Fruit fly (Drosophila melanogaster): ENCODE data around the gene CG5731.

The CG5731 gene

DNA sequence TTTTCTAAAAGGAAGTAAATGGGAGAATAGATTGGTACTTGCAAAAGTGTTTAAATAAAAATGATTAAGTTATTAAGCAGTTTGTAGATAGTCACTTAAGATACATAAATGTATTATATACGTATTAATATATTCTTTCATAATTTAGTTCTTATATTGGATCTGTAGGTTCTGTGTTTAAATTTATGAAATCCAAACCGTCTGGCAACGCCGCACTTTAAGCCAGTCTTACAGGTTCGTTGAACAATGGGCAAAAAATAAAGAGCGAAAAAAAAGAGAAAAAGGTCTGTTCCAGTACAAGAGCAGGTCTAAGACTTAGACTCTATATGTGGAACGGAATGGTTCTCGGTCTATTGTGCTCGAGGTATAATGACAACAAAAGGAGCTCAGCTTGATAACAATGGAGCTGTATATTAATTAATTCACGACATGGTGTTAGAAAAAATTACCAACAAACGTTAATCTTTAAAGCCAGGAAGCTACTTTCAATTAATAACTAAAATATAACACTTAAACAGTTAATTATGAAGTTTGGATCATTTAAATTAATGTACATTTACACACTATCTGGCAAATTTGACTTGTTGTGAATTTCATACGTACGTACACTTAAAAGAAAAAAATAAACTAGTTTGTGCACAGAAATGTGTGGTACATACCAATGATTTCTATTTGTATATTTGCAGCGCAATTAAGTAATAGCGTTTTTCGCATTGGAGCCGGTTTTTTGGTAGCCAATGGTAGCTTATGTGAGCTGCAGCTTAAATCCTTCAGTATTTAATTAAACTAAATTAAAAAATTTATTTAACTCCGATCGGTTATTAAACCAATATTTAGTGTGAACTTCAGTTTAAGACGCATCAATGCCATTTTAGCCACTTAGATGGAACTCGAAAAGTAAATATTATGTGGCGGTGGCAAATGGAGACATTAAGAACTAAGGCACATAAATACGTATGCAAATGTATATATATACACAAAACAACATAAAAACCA is at the start of gene CG5731:
CG5731 (minus strand) TSS at position 946 of the 996 bp plus-strand sequence.
- no peak for TF ChIP-seq h (optimal IDR thresholded peaks at IDR 0.05)
- no peak for TF ChIP-seq Sin3A (optimal IDR thresholded peaks at IDR 0.05)
- no peak for TF ChIP-seq ttk (optimal IDR thresholded peaks at IDR 0.05)
- no peak for TF ChIP-seq insv (optimal IDR thresholded peaks at IDR 0.05)
- TF ChIP-seq Myc (optimal IDR thresholded peaks at IDR 0.05), result no peak
- TF ChIP-seq psq (optimal IDR thresholded peaks at IDR 0.05), result no peak

- no peak for TF ChIP-seq psq (optimal IDR thresholded peaks at IDR 0.05)
- TF ChIP-seq insv (optimal IDR thresholded peaks at IDR 0.05), result no peak
- no peak for TF ChIP-seq h (optimal IDR thresholded peaks at IDR 0.05)
- TF ChIP-seq Myc (optimal IDR thresholded peaks at IDR 0.05), result no peak
- TF ChIP-seq Sin3A (optimal IDR thresholded peaks at IDR 0.05), result no peak
- no peak for TF ChIP-seq ttk (optimal IDR thresholded peaks at IDR 0.05)
These were observed 46.2 kb upstream of the CG5731 start, which contains the start of gene CG5676 for dm6 chr2L:10255725-10256158. Gene CG5676, minus strand, starts transcription at chr2L:10255891.

dm6 chr2L:10251592-10251991 is 42.0 kb upstream of the CG5731 start, which contains the start of gene Ror:
Gene Ror, plus strand, starts transcription at chr2L:10251843.
- no peak for TF ChIP-seq Sin3A (optimal IDR thresholded peaks at IDR 0.05)
- TF ChIP-seq psq (optimal IDR thresholded peaks at IDR 0.05), result no peak
- no peak for TF ChIP-seq h (optimal IDR thresholded peaks at IDR 0.05)
- no peak for TF ChIP-seq ttk (optimal IDR thresholded peaks at IDR 0.05)
- TF ChIP-seq Myc (optimal IDR thresholded peaks at IDR 0.05), result no peak
- no peak for TF ChIP-seq insv (optimal IDR thresholded peaks at IDR 0.05)

- TF ChIP-seq h (optimal IDR thresholded peaks at IDR 0.05), result no peak
- TF ChIP-seq Myc (optimal IDR thresholded peaks at IDR 0.05), result no peak
- TF ChIP-seq Sin3A (optimal IDR thresholded peaks at IDR 0.05), result no peak
- no peak for TF ChIP-seq insv (optimal IDR thresholded peaks at IDR 0.05)
- no peak for TF ChIP-seq psq (optimal IDR thresholded peaks at IDR 0.05)
- TF ChIP-seq ttk (optimal IDR thresholded peaks at IDR 0.05), result no peak
These were observed 40.9 kb upstream of the CG5731 start, which contains the start of the genes bsk and CG31717 for dm6 chr2L:10250441-10250847. Gene bsk, minus strand, starts transcription at chr2L:10250501. Gene CG31717, plus strand, starts transcription at chr2L:10250737.

dm6 chr2L:10249655-10250202 is 40.2 kb upstream of the CG5731 start:
- TF ChIP-seq psq (optimal IDR thresholded peaks at IDR 0.05) (no peak), ttk (optimal IDR thresholded peaks at IDR 0.05) (no peak), h (optimal IDR thresholded peaks at IDR 0.05) (no peak), Sin3A (optimal IDR thresholded peaks at IDR 0.05) (no peak), Myc (optimal IDR thresholded peaks at IDR 0.05) (no peak), insv (optimal IDR thresholded peaks at IDR 0.05) (no peak)

- TF ChIP-seq h (optimal IDR thresholded peaks at IDR 0.05), result no peak
- TF ChIP-seq Myc (optimal IDR thresholded peaks at IDR 0.05), result no peak
- no peak for TF ChIP-seq insv (optimal IDR thresholded peaks at IDR 0.05)
These were observed 37.2 kb upstream of the CG5731 start, which contains the start of gene chico for dm6 chr2L:10246785-10247190. Gene chico, minus strand, starts transcription at chr2L:10247078.

dm6 chr2L:10238726-10239652 is 29.4 kb upstream of the CG5731 start, which contains the start of gene me31B:
Gene me31B, plus strand, starts transcription at chr2L:10239341.
- TF ChIP-seq psq (optimal IDR thresholded peaks at IDR 0.05), result no peak
- no peak for TF ChIP-seq ttk (optimal IDR thresholded peaks at IDR 0.05)
- no peak for TF ChIP-seq Sin3A (optimal IDR thresholded peaks at IDR 0.05)
- no peak for TF ChIP-seq insv (optimal IDR thresholded peaks at IDR 0.05)
- TF ChIP-seq h (optimal IDR thresholded peaks at IDR 0.05), result no peak

dm6 chr2L:10237725-10238446 is 28.3 kb upstream of the CG5731 start, which contains the start of gene mthl15:
Gene mthl15, minus strand, starts transcription at chr2L:10238317.
- TF ChIP-seq Myc (optimal IDR thresholded peaks at IDR 0.05) (no peak), ttk (optimal IDR thresholded peaks at IDR 0.05) (no peak), Sin3A (optimal IDR thresholded peaks at IDR 0.05) (no peak), h (optimal IDR thresholded peaks at IDR 0.05) (no peak), insv (optimal IDR thresholded peaks at IDR 0.05) (no peak), psq (optimal IDR thresholded peaks at IDR 0.05) (no peak)

dm6 chr2L:10232827-10233226 is 23.3 kb upstream of the CG5731 start:
- no peak for TF ChIP-seq psq (optimal IDR thresholded peaks at IDR 0.05)
- no peak for TF ChIP-seq Sin3A (optimal IDR thresholded peaks at IDR 0.05)
- no peak for TF ChIP-seq insv (optimal IDR thresholded peaks at IDR 0.05)
- TF ChIP-seq h (optimal IDR thresholded peaks at IDR 0.05), result no peak
- TF ChIP-seq Myc (optimal IDR thresholded peaks at IDR 0.05), result no peak
- no peak for TF ChIP-seq ttk (optimal IDR thresholded peaks at IDR 0.05)

DNA sequence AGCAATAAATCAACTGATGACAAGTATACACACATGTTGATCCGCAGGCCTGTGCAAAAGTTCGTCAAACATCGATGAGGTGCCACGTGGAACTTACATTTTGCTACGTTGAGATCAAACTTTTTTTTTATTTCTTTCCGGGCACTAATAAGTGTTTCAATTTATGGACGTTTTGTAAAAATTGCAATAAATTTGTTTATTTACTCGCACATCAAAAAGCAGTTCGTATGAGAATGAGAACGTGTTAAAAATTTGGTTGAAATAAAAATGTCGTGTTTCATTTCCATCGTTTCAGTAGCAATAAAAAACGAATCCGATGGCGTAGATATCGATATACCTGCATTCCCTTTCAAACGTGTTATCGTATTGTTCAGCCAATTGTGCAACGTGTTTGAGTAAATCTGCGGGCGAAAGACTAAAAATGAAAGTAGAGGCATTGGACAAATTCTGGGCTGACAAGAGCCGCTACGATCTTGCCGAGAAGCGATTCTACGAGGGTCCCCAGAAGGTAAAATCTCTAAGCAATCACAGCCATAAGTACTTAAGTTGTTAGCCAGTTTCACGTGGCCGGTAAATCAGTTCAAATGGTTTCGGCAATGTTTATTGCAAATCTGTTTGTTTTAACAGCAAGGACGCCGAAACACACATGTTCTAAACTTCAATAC is 22.7 kb upstream of the CG5731 start, which contains the start of gene eEF1delta:
eEF1delta (plus strand) TSS at position 356 of the 665 bp plus-strand sequence.
- TF ChIP-seq ttk (optimal IDR thresholded peaks at IDR 0.05) (no peak), Sin3A (optimal IDR thresholded peaks at IDR 0.05) (no peak), Myc (optimal IDR thresholded peaks at IDR 0.05) (no peak), h (optimal IDR thresholded peaks at IDR 0.05) (no peak), psq (optimal IDR thresholded peaks at IDR 0.05) (no peak), insv (optimal IDR thresholded peaks at IDR 0.05) (no peak)

Measured in Kc167 (cell line).